Worm (Caenorhabditis elegans) whole organism, L2 larva: Measurements from ENCODE around the gene dis-3.

Experiments
- elt-3 ChIP-seq: sonication (generic microtip); optimal IDR thresholded peaks from 2 replicates; lab custom pipeline; 2017; ENCODE audit warnings: missing biosample characterization, missing genetic modification characterization
- unc-39 ChIP-seq: fragments of 150-350 bp; optimal IDR thresholded peaks from 2 replicates; lab custom pipeline; 2014; ENCODE audit warnings: missing biosample characterization, missing genetic modification characterization

DNA sequence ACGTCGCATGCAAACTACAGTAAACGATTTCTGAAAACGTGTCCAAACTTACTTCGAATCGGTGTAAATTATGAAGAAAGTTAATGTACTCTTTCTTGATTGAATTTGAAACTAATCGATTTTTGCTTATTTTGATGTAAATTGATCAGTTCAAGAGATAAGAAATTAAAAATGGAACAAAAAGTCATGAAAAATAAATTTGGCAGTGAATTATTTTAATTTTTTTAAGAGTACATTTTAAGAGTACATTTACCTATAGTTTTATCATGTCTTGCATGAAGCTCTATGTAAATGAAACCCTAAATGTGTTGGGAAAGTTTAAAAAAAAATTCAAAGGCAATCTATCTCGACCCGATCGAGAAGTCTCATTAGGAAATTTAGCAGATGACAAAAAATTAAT is 40.9 kb upstream of the dis-3 start, which contains the start of gene T04B2.7:
- TF ChIP-seq elt-3 (tag; lab: Kevin White, UChicago) (no peak), unc-39 (tag; lab: Kevin White, UChicago) (no peak)
